Fruit fly (Drosophila melanogaster) whole organism, pupa: ENCODE results near the gene CG43338.

Source experiments
- CG10348 ChIP-seq: fragments of 200-800 bp; sonication (Bioruptor generic); IDR thresholded peaks from 2 replicates; pipeline ENCODE4 v1.3.6; 2022; ENCODE audit warnings: missing biosample characterization, missing genetic modification characterization
- CG12605 ChIP-seq: fragments of 200-800 bp; sonication (Bioruptor generic); IDR thresholded peaks from 2 replicates; pipeline ENCODE4 v1.3.6; 2022; ENCODE audit warnings: missing biosample characterization, missing genetic modification characterization
- CG13204 ChIP-seq: fragments of 200-800 bp; sonication (Bioruptor generic); optimal IDR thresholded peaks from 2 replicates; lab custom pipeline; 2018; ENCODE audit warnings: missing biosample characterization, mild to moderate bottlenecking, missing genetic modification characterization, moderate library complexity
- CG14655 ChIP-seq: fragments of 200-800 bp; sonication (Bioruptor generic); optimal IDR thresholded peaks from 3 replicates; lab custom pipeline; 2017; ENCODE audit warnings: mild to moderate bottlenecking, missing biosample characterization, missing genetic modification reagents, missing genetic modification characterization
- CG15710 ChIP-seq: fragments of 200-800 bp; sonication (Bioruptor generic); optimal IDR thresholded peaks from 2 replicates; lab custom pipeline; 2018; ENCODE audit warnings: missing biosample characterization, mild to moderate bottlenecking, missing genetic modification characterization, moderate library complexity
- CG17806 ChIP-seq: fragments of 200-800 bp; sonication (Bioruptor generic); optimal IDR thresholded peaks from 2 replicates; lab custom pipeline; 2018; ENCODE audit warnings: missing biosample characterization, mild to moderate bottlenecking, missing genetic modification characterization, moderate library complexity
- CG32121 ChIP-seq: fragments of 200-800 bp; sonication (Bioruptor generic); IDR thresholded peaks from 2 replicates; pipeline ENCODE4 v1.3.6; 2022; ENCODE audit warnings: missing biosample characterization, missing genetic modification characterization
- CG34367 ChIP-seq: fragments of 200-800 bp; sonication (Bioruptor generic); optimal IDR thresholded peaks from 2 replicates; lab custom pipeline; 2018; ENCODE audit warnings: missing biosample characterization, mild to moderate bottlenecking, missing genetic modification characterization
- CG4496 ChIP-seq: fragments of 200-800 bp; sonication (Bioruptor generic); IDR thresholded peaks from 3 replicates; pipeline ENCODE4 v1.3.6; 2022; ENCODE audit warnings: missing biosample characterization, missing genetic modification characterization
- CG8159 ChIP-seq: fragments of 200-800 bp; sonication (Bioruptor generic); optimal IDR thresholded peaks from 3 replicates; lab custom pipeline; 2018; ENCODE audit warnings: missing biosample characterization, mild to moderate bottlenecking, missing genetic modification characterization, moderate library complexity
- CG8301 ChIP-seq: fragments of 200-800 bp; sonication (Bioruptor generic); optimal IDR thresholded peaks from 2 replicates; lab custom pipeline; 2018; ENCODE audit warnings: missing biosample characterization, mild to moderate bottlenecking, missing genetic modification characterization
- CG9948 ChIP-seq: fragments of 200-800 bp; sonication (Bioruptor generic); optimal IDR thresholded peaks from 2 replicates; lab custom pipeline; 2018; ENCODE audit warnings: missing biosample characterization, mild to moderate bottlenecking, missing genetic modification characterization, moderate library complexity
- D1 ChIP-seq: fragments of 200-800 bp; sonication (Bioruptor generic); optimal IDR thresholded peaks from 2 replicates; lab custom pipeline; 2018; ENCODE audit warnings: missing biosample characterization, mild to moderate bottlenecking, missing genetic modification characterization, moderate library complexity
- EcR ChIP-seq: fragments of 200-800 bp; sonication (Bioruptor generic); optimal IDR thresholded peaks from 3 replicates; lab custom pipeline; 2019; ENCODE audit warnings: missing biosample characterization, missing genetic modification characterization, mild to moderate bottlenecking, moderate library complexity, missing genetic modification reagents
- Ets98B ChIP-seq: fragments of 200-800 bp; sonication (Bioruptor generic); IDR thresholded peaks from 2 replicates; pipeline ENCODE4 v1.3.6; 2022; ENCODE audit warnings: missing biosample characterization, missing genetic modification characterization
- Pif1A ChIP-seq: fragments of 200-800 bp; sonication (Bioruptor generic); optimal IDR thresholded peaks from 3 replicates; lab custom pipeline; 2016; ENCODE audit warnings: missing biosample characterization, missing genetic modification characterization
- Pif1B ChIP-seq: fragments of 200-800 bp; sonication (Bioruptor generic); optimal IDR thresholded peaks from 3 replicates; lab custom pipeline; 2016; ENCODE audit warnings: missing biosample characterization, missing genetic modification characterization
- Snoo ChIP-seq: fragments of 200-800 bp; sonication (Bioruptor generic); optimal IDR thresholded peaks from 3 replicates; lab custom pipeline; 2017; ENCODE audit warnings: missing biosample characterization, mild to moderate bottlenecking, missing genetic modification characterization, inconsistent platforms
- fd96Ca ChIP-seq: fragments of 200-800 bp; sonication (Bioruptor generic); IDR thresholded peaks from 3 replicates; pipeline ENCODE4 v1.3.6; 2022; ENCODE audit warnings: missing biosample characterization, missing genetic modification characterization
- gl ChIP-seq: fragments of 200-800 bp; sonication (Bioruptor generic); optimal IDR thresholded peaks from 2 replicates; lab custom pipeline; 2018; ENCODE audit warnings: missing biosample characterization, mild to moderate bottlenecking, missing genetic modification characterization
- rn ChIP-seq: fragments of 200-800 bp; sonication (Bioruptor generic); IDR thresholded peaks from 2 replicates; pipeline ENCODE4 v1.3.6; 2022; ENCODE audit warnings: missing biosample characterization, missing genetic modification characterization

Gene CG43338

dm6 chr2L:18674994-18675393, 3.9 kb upstream of the CG43338 start, which contains the start of gene Mst36Fb:
Mst36Fb (minus strand) TSS chr2L:18675094.
- no peak for TF ChIP-seq CG15710 (tag; lab: Kevin White, UChicago)
- no peak for TF ChIP-seq CG14655 (GFP tag; lab: Kevin White, UChicago)
- TF ChIP-seq Ets98B (GFP tag; lab: Robert Waterston, UW), result no peak
- no peak for TF ChIP-seq CG17806 (tag; lab: Kevin White, UChicago)
- TF ChIP-seq Snoo (tag; lab: Kevin White, UChicago), result no peak
- no peak for TF ChIP-seq CG10348
- TF ChIP-seq CG4496 (GFP tag; lab: Robert Waterston, UW), result no peak
- TF ChIP-seq CG34367, result no peak
- no peak for TF ChIP-seq rn (GFP tag; lab: Robert Waterston, UW)
- TF ChIP-seq CG32121 (GFP tag; lab: Robert Waterston, UW), result no peak
- TF ChIP-seq EcR (GFP tag; lab: Kevin White, UChicago), result no peak
- no peak for TF ChIP-seq gl (tag; lab: Kevin White, UChicago)
- TF ChIP-seq D1 (tag; lab: Kevin White, UChicago), result no peak
- TF ChIP-seq Pif1A (GFP tag; lab: Kevin White, UChicago), result no peak
- TF ChIP-seq CG9948 (tag; lab: Kevin White, UChicago), result no peak

dm6 chr2L:18673185-18673584, 2.1 kb upstream of the CG43338 start, which contains the start of gene CG43339:
CG43339 (minus strand) TSS chr2L:18673285.
- TF ChIP-seq CG9948 (tag; lab: Kevin White, UChicago), result no peak
- no peak for TF ChIP-seq CG10348
- TF ChIP-seq CG12605, result no peak
- TF ChIP-seq CG14655 (GFP tag; lab: Kevin White, UChicago), result no peak
- TF ChIP-seq CG8301, result no peak

- TF ChIP-seq D1 (tag; lab: Kevin White, UChicago) (peak; percentile 47), CG13204 (no peak)
These were observed 5.0 kb downstream of the CG43338 start for dm6 chr2L:18665952-18666606.

- TF ChIP-seq CG17806 (tag; lab: Kevin White, UChicago), result peak; percentile 87
- TF ChIP-seq EcR (GFP tag; lab: Kevin White, UChicago), result peak; percentile 96
- TF ChIP-seq Ets98B (GFP tag; lab: Robert Waterston, UW), result no peak; the same call in 1 of the 2 replicates
- no peak for TF ChIP-seq rn (GFP tag; lab: Robert Waterston, UW)
- TF ChIP-seq CG4496 (GFP tag; lab: Robert Waterston, UW), result peak; percentile 20; the same call in 2 of the 3 replicates
- peak; percentile 83 for TF ChIP-seq CG34367
- peak; percentile 92 for TF ChIP-seq CG8159 (tag; lab: Kevin White, UChicago)
- TF ChIP-seq CG32121 (GFP tag; lab: Robert Waterston, UW), result no peak
- TF ChIP-seq CG13204, result peak; percentile 70
- peak; percentile 88 for TF ChIP-seq CG8301
- peak; percentile 82 for TF ChIP-seq Snoo (tag; lab: Kevin White, UChicago)
- TF ChIP-seq CG9948 (tag; lab: Kevin White, UChicago), result peak; percentile 89
- peak; percentile 77 for TF ChIP-seq D1 (tag; lab: Kevin White, UChicago)
- no peak for TF ChIP-seq CG10348
- peak; percentile 61 for TF ChIP-seq Pif1A (GFP tag; lab: Kevin White, UChicago)
- TF ChIP-seq gl (tag; lab: Kevin White, UChicago), result peak; percentile 49
- TF ChIP-seq CG15710 (tag; lab: Kevin White, UChicago), result peak; percentile 86
- TF ChIP-seq Pif1B (GFP tag; lab: Kevin White, UChicago), result peak; percentile 31
- TF ChIP-seq CG14655 (GFP tag; lab: Kevin White, UChicago), result peak; percentile 92
- 0 out of 3 replicates have a peak, but pooled peaks have one; percentile 18 for TF ChIP-seq fd96Ca (GFP tag; lab: Robert Waterston, UW)
- no peak; the same call in 1 of the 2 replicates for TF ChIP-seq CG12605
These were observed 6.1 kb downstream of the CG43338 start for dm6 chr2L:18664707-18665550.

dm6 chr2L:18663395-18663794, 7.7 kb downstream of the CG43338 start:
- TF ChIP-seq fd96Ca (GFP tag; lab: Robert Waterston, UW) (no peak), CG9948 (tag; lab: Kevin White, UChicago) (peak; percentile 32), CG4496 (GFP tag; lab: Robert Waterston, UW) (peak; percentile 34; the same call in 1 of the 3 replicates), CG8159 (tag; lab: Kevin White, UChicago) (no peak), Ets98B (GFP tag; lab: Robert Waterston, UW) (peak; percentile 49), CG17806 (tag; lab: Kevin White, UChicago) (peak; percentile 23), CG32121 (GFP tag; lab: Robert Waterston, UW) (peak; percentile 35; the same call in 1 of the 2 replicates), Pif1A (GFP tag; lab: Kevin White, UChicago) (peak; percentile 28), CG34367 (no peak), gl (tag; lab: Kevin White, UChicago) (no peak), Pif1B (GFP tag; lab: Kevin White, UChicago) (no peak), CG10348 (no peak), CG15710 (tag; lab: Kevin White, UChicago) (no peak), EcR (GFP tag; lab: Kevin White, UChicago) (no peak), rn (GFP tag; lab: Robert Waterston, UW) (no peak), Snoo (tag; lab: Kevin White, UChicago) (no peak), CG12605 (no peak), CG13204 (no peak), D1 (tag; lab: Kevin White, UChicago) (no peak), CG14655 (GFP tag; lab: Kevin White, UChicago) (peak; percentile 49), CG8301 (peak; percentile 35)
